Worm (Caenorhabditis elegans): Measurements from ENCODE around the gene clec-2.
"Not testable (repeated sequence)": the region's sequence is repeated elsewhere in the genome, so short reads cannot be mapped to it uniquely, and the experiment has no call there.

clec-2 gene

DNA sequence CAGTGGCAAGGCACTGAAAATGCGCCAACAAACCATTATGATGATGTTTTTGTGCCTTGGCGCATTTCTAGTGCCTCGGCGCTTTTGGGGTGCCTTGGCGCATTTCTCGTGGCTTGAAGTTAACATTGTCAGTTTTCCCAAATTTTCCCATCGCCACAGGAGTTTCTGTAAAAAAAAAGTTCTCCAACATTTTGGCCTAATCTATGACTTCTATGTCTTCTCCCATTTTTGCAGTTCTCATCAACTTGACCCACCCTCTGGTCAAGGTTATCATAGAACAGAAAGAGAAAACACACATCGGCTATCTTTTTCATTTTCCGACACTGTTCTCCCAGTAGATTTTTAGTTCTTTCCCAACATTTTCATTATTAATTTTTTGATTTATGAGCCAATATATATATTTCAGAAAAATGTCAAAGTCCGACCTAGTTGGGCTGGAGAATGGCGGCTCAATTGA, 15.2 kb upstream of the clec-2 start, which contains the start of the genes B0454.26 and B0454.5:
Gene B0454.26 (minus strand): TSS at position 101 of the 457 bp plus-strand sequence.
Gene B0454.5 (plus strand): TSS at position 407 of the 457 bp plus-strand sequence.
- no peak for TF ChIP-seq klf-2 (GFP tag; conservative IDR thresholded peaks at IDR 0.05)
- no peak for TF ChIP-seq tab-1 (GFP tag; IDR thresholded peaks at IDR 0.05)
- TF ChIP-seq med-1 (GFP tag; optimal IDR thresholded peaks at IDR 0.05; ENCODE audit: insufficient read depth) = no peak

DNA sequence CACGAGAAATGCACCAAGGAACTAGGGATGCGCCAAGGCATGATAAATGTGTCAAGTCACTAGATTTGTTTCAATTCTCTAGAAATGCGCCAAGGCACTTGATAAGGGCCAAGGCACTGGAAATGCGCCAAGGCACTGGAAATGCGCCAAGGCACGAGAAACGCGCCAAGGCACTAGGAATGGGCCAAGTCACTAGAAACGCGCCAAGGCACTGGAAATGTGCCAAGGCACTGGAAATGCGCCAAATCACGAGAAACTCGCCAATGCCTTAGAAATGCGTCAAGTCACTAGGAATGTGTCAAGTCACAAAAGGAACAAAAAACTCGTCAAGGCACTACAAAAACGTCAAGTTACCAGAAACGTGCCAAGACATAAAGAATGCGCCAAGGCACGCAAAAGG, 13.1 kb upstream of the clec-2 start:
- TF ChIP-seq flt-1 (GFP tag; IDR thresholded peaks at IDR 0.05) (no peak), ref-1 (GFP tag; conservative IDR thresholded peaks at IDR 0.05) (no peak), ztf-23 (GFP tag; IDR thresholded peaks at IDR 0.05) (no peak), ztf-29 (GFP tag; IDR thresholded peaks at IDR 0.05) (no peak), klf-2 (GFP tag; conservative IDR thresholded peaks at IDR 0.05) (no peak), tab-1 (GFP tag; IDR thresholded peaks at IDR 0.05) (no peak)

DNA sequence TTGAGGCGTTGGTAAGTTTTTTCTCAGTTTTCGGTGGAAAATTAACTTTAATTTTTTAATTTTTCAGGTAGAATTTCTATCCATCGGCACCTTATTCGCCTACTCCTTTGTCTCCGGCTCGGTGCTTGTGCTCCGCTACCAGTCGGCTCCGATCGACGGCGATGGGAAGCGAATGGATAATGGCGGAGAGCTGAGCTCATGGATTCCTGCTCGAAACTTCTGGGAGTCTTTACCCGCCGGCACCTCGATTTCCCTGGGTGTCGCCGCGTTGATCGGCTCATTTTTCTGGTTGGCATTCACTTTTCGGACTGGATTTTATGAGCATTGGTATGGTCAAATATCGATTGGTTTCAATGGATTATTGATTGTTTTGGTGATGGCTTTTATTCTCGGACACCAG, 11.7 kb upstream of the clec-2 start:
- TF ChIP-seq cog-1 (tag; optimal IDR thresholded peaks at IDR 0.05) = no peak
- 0 out of 2 replicates have a peak, but pooled peaks have one; percentile 30 for TF ChIP-seq T22C8.4 (GFP tag; IDR thresholded peaks at IDR 0.05)

ce11 chrII:3032480-3032879, 9.2 kb upstream of the clec-2 start, which contains the start of gene B0454.6:
B0454.6 (plus strand) TSS chrII:3032780.
- TF ChIP-seq tab-1 (GFP tag; IDR thresholded peaks at IDR 0.05); med-1 (GFP tag; optimal IDR thresholded peaks at IDR 0.05; ENCODE audit: insufficient read depth); ztf-29 (GFP tag; IDR thresholded peaks at IDR 0.05): not testable (repeated sequence)

DNA sequence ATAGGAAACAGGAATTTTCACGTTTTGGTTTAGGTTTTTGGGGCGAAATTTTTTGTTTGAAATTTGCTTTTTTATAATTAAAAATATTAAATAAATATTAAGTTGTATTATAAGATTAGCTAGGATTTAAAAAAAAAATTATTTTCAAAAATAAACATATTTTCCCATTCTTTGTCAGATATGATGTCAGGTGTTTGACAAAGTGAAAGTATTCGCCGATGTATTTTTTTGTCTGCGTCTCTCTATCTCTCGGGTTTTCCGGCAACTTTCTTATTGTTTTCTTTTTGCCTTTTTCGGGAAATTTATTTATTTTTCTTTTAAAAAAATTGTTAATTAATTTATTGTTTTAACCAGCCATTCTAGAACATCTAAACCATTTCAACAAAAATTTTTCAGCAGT, 7.2 kb upstream of the clec-2 start:
- TF ChIP-seq klf-2 (GFP tag; conservative IDR thresholded peaks at IDR 0.05) (no peak), T22C8.4 (GFP tag; IDR thresholded peaks at IDR 0.05) (no peak), ref-1 (GFP tag; conservative IDR thresholded peaks at IDR 0.05) (no peak), ztf-23 (GFP tag; IDR thresholded peaks at IDR 0.05) (no peak), ztf-29 (GFP tag; IDR thresholded peaks at IDR 0.05) (no peak), med-1 (GFP tag; optimal IDR thresholded peaks at IDR 0.05; ENCODE audit: insufficient read depth) (no peak), tab-1 (GFP tag; IDR thresholded peaks at IDR 0.05) (no peak), cog-1 (tag; optimal IDR thresholded peaks at IDR 0.05) (no peak), flt-1 (GFP tag; IDR thresholded peaks at IDR 0.05) (no peak)

- TF ChIP-seq tab-1 (GFP tag; IDR thresholded peaks at IDR 0.05) (no peak), med-1 (GFP tag; optimal IDR thresholded peaks at IDR 0.05; ENCODE audit: insufficient read depth) (no peak), klf-2 (GFP tag; conservative IDR thresholded peaks at IDR 0.05) (no peak), flt-1 (GFP tag; IDR thresholded peaks at IDR 0.05) (no peak), ref-1 (GFP tag; conservative IDR thresholded peaks at IDR 0.05) (no peak), cog-1 (tag; optimal IDR thresholded peaks at IDR 0.05) (no peak)
Measured at ce11 chrII:3028264-3028663, 5.0 kb upstream of the clec-2 start.

- no peak for TF ChIP-seq ztf-29 (GFP tag; IDR thresholded peaks at IDR 0.05)
- TF ChIP-seq med-1 (GFP tag; optimal IDR thresholded peaks at IDR 0.05; ENCODE audit: insufficient read depth) = no peak
- TF ChIP-seq ref-1 (GFP tag; conservative IDR thresholded peaks at IDR 0.05) = no peak
- TF ChIP-seq ztf-23 (GFP tag; IDR thresholded peaks at IDR 0.05) = no peak
- no peak for TF ChIP-seq T22C8.4 (GFP tag; IDR thresholded peaks at IDR 0.05)
- no peak for TF ChIP-seq cog-1 (tag; optimal IDR thresholded peaks at IDR 0.05)
- TF ChIP-seq flt-1 (GFP tag; IDR thresholded peaks at IDR 0.05) = no peak
- TF ChIP-seq klf-2 (GFP tag; conservative IDR thresholded peaks at IDR 0.05) = no peak
- TF ChIP-seq tab-1 (GFP tag; IDR thresholded peaks at IDR 0.05) = no peak
Measured at ce11 chrII:3024655-3025054, 1.4 kb upstream of the clec-2 start.

DNA sequence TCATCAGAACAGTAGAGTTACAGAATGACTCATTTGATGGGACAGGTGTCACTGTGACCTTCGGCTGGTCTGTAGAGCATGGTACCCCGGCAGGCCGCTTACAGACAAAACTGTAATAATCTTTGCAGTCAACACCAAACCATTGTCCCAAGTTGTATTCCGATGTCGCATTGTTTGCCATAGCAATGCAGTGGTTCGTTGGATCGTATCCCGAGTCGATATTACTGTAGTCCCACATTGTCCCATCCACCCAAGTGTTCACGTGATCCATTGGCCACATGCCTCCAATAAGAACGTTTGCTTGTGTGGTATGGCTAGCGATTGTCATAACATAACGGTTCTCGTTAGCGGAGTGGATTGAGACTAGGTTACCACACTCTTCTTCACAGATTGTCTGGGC, 2.3 kb downstream of the clec-2 start:
- no peak for TF ChIP-seq flt-1 (GFP tag; IDR thresholded peaks at IDR 0.05)
- TF ChIP-seq klf-2 (GFP tag; conservative IDR thresholded peaks at IDR 0.05) = no peak
- no peak for TF ChIP-seq cog-1 (tag; optimal IDR thresholded peaks at IDR 0.05)
- no peak for TF ChIP-seq ztf-29 (GFP tag; IDR thresholded peaks at IDR 0.05)
- no peak for TF ChIP-seq ztf-23 (GFP tag; IDR thresholded peaks at IDR 0.05)
- TF ChIP-seq tab-1 (GFP tag; IDR thresholded peaks at IDR 0.05) = no peak
- no peak for TF ChIP-seq med-1 (GFP tag; optimal IDR thresholded peaks at IDR 0.05; ENCODE audit: insufficient read depth)
- TF ChIP-seq ref-1 (GFP tag; conservative IDR thresholded peaks at IDR 0.05) = no peak
- TF ChIP-seq T22C8.4 (GFP tag; IDR thresholded peaks at IDR 0.05) = no peak

DNA sequence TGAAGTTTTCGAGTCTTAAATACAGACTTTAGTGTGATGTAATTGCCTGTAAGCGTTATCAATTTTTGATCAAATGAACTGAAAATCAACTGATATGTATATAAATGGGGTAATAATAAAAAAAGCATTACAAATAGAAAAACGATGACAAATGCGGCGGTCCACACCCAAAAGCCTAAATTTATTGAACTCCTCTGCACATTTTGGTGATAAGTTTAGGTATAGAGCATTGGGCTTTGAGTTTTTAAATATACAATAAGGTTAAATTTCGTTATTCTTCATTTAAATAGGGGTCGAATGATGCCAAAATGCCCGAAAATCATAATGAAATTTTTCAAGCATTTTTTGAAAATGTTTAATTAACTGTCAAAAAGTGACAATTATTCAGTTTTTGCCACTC, 3.4 kb downstream of the clec-2 start, which contains the start of gene clec-3:
Gene clec-3 (minus strand): TSS at position 101 of the 400 bp plus-strand sequence.
- no peak for TF ChIP-seq med-1 (GFP tag; optimal IDR thresholded peaks at IDR 0.05; ENCODE audit: insufficient read depth)
- TF ChIP-seq ref-1 (GFP tag; conservative IDR thresholded peaks at IDR 0.05) = no peak
- TF ChIP-seq klf-2 (GFP tag; conservative IDR thresholded peaks at IDR 0.05) = no peak
- TF ChIP-seq tab-1 (GFP tag; IDR thresholded peaks at IDR 0.05) = no peak
- no peak for TF ChIP-seq ztf-23 (GFP tag; IDR thresholded peaks at IDR 0.05)
- no peak for TF ChIP-seq flt-1 (GFP tag; IDR thresholded peaks at IDR 0.05)
- no peak for TF ChIP-seq cog-1 (tag; optimal IDR thresholded peaks at IDR 0.05)
- no peak for TF ChIP-seq T22C8.4 (GFP tag; IDR thresholded peaks at IDR 0.05)
- no peak for TF ChIP-seq ztf-29 (GFP tag; IDR thresholded peaks at IDR 0.05)

- TF ChIP-seq tab-1 (GFP tag; IDR thresholded peaks at IDR 0.05) (no peak), flt-1 (GFP tag; IDR thresholded peaks at IDR 0.05) (0 out of 2 replicates have a peak, but pooled peaks have one; percentile 2), T22C8.4 (GFP tag; IDR thresholded peaks at IDR 0.05) (no peak), ref-1 (GFP tag; conservative IDR thresholded peaks at IDR 0.05) (no peak), med-1 (GFP tag; optimal IDR thresholded peaks at IDR 0.05; ENCODE audit: insufficient read depth) (no peak), klf-2 (GFP tag; conservative IDR thresholded peaks at IDR 0.05) (no peak), ztf-29 (GFP tag; IDR thresholded peaks at IDR 0.05) (no peak), ztf-23 (GFP tag; IDR thresholded peaks at IDR 0.05) (no peak), cog-1 (tag; optimal IDR thresholded peaks at IDR 0.05) (no peak)
Measured at ce11 chrII:3014196-3014849, 8.9 kb downstream of the clec-2 start, which contains the start of gene C41H7.2. C41H7.2 (plus strand) TSS chrII:3014817.

Data from whole organism, midembryonic.